Worm (Caenorhabditis elegans) whole organism, dauer: ENCODE data around the gene K02E7.10.
"Not testable (repeated sequence)": the region's sequence is repeated elsewhere in the genome, so short reads cannot be mapped to it uniquely, and the experiment has no call there.

Experiments used
- unc-62 ChIP-seq: sonication (generic microtip); optimal IDR thresholded peaks from 2 replicates; lab custom pipeline; 2017; ENCODE audit warnings: missing biosample characterization, missing genetic modification reagents, missing genetic modification characterization

The K02E7.10 gene

ce11 chrII:1026670-1027069, 40.1 kb downstream of the K02E7.10 start, which contains the start of gene M01D1.12:
Gene M01D1.12 (plus strand): TSS chrII:1026970.
- no peak for TF ChIP-seq unc-62 (GFP tag; lab: Kevin White, UChicago)

- TF ChIP-seq unc-62 (GFP tag; lab: Kevin White, UChicago) = not testable (repeated sequence)
Observed at ce11 chrII:1024684-1025083, 42.1 kb downstream of the K02E7.10 start, which contains the start of gene btb-11. Gene btb-11 (minus strand): TSS chrII:1024784.
